Fruit fly (Drosophila melanogaster) whole organism, embryonic: ENCODE results near the gene org-1.

Experiments
- ATbp ChIP-seq: fragments of 200-800 bp; sonication (Bioruptor generic); optimal IDR thresholded peaks from 2 replicates; lab custom pipeline; 2017; ENCODE audit warnings: missing biosample characterization, mild to moderate bottlenecking, missing genetic modification characterization, missing genetic modification reagents
- Antp ChIP-seq: fragments of 200-800 bp; sonication (Bioruptor generic); optimal IDR thresholded peaks from 3 replicates; lab custom pipeline; 2016; ENCODE audit warnings: missing biosample characterization, missing genetic modification characterization
- Awh ChIP-seq: fragments of 200-800 bp; sonication (Bioruptor generic); IDR thresholded peaks from 2 replicates; pipeline ENCODE4, ENCODE4 v1.3.6; 2022; ENCODE audit warnings: missing biosample characterization, missing genetic modification characterization
- B-H1 ChIP-seq: fragments of 200-800 bp; sonication (Bioruptor generic); IDR thresholded peaks from 3 replicates; pipeline ENCODE4 v1.3.6; 2022; ENCODE audit warnings: missing biosample characterization, missing genetic modification characterization
- Bdp1 ChIP-seq: fragments of 200-800 bp; sonication (Bioruptor generic); optimal IDR thresholded peaks from 3 replicates; lab custom pipeline; 2016; ENCODE audit warnings: missing biosample characterization, missing genetic modification characterization
- BtbVII ChIP-seq: fragments of 200-800 bp; sonication (Bioruptor generic); optimal IDR thresholded peaks from 3 replicates; lab custom pipeline; 2017; ENCODE audit warnings: missing biosample characterization, mild to moderate bottlenecking, missing genetic modification characterization
- CG11247 ChIP-seq: fragments of 200-800 bp; sonication (Bioruptor generic); IDR thresholded peaks from 2 replicates; pipeline ENCODE4 v1.3.6; 2022; ENCODE audit warnings: missing biosample characterization, missing genetic modification characterization
- CG11504 ChIP-seq: fragments of 200-800 bp; sonication (Bioruptor generic); optimal IDR thresholded peaks from 3 replicates; lab custom pipeline; 2019; ENCODE audit warnings: missing biosample characterization, mild to moderate bottlenecking, missing genetic modification characterization, moderate library complexity
- CG12236 ChIP-seq: fragments of 200-800 bp; sonication (Bioruptor generic); optimal IDR thresholded peaks from 2 replicates; lab custom pipeline; 2016; ENCODE audit warnings: missing biosample characterization, missing genetic modification characterization
- CG14050 ChIP-seq: fragments of 200-800 bp; sonication (Bioruptor generic); IDR thresholded peaks from 3 replicates; pipeline ENCODE4 v1.3.6; 2022; ENCODE audit warnings: missing biosample characterization, missing genetic modification characterization
- CG15479 ChIP-seq: fragments of 200-800 bp; sonication (Bioruptor generic); optimal IDR thresholded peaks from 3 replicates; lab custom pipeline; 2019; ENCODE audit warnings: missing biosample characterization, mild to moderate bottlenecking, missing genetic modification characterization, moderate library complexity
- CG15601 ChIP-seq: fragments of 200-800 bp; sonication (Bioruptor generic); optimal IDR thresholded peaks from 3 replicates; lab custom pipeline; 2019; ENCODE audit warnings: missing biosample characterization, mild to moderate bottlenecking, missing genetic modification characterization, moderate library complexity
- CG15696 ChIP-seq: fragments of 200-800 bp; sonication (Bioruptor generic); optimal IDR thresholded peaks from 2 replicates; lab custom pipeline; 2019; ENCODE audit warnings: missing biosample characterization, mild to moderate bottlenecking, missing genetic modification characterization, moderate library complexity
- CG1602 ChIP-seq: fragments of 200-800 bp; sonication (Bioruptor generic); optimal IDR thresholded peaks from 3 replicates; lab custom pipeline; 2016; ENCODE audit warnings: missing biosample characterization, missing genetic modification characterization
- CG17328 ChIP-seq: fragments of 200-800 bp; sonication (Bioruptor generic); IDR thresholded peaks from 2 replicates; pipeline ENCODE4 v1.3.6; 2022; ENCODE audit warnings: missing biosample characterization, missing genetic modification characterization
- CG1832 ChIP-seq: fragments of 200-800 bp; sonication (Bioruptor generic); optimal IDR thresholded peaks from 2 replicates; lab custom pipeline; 2017; ENCODE audit warnings: missing biosample characterization, mild to moderate bottlenecking, missing genetic modification characterization, inconsistent platforms
- CG2129 ChIP-seq: fragments of 200-800 bp; sonication (Bioruptor generic); IDR thresholded peaks from 2 replicates; pipeline ENCODE4 v1.3.6; 2022; ENCODE audit warnings: missing biosample characterization, missing genetic modification characterization; ENCODE audit not compliant: partially characterized antibody
- CG32532 ChIP-seq: fragments of 200-800 bp; sonication (Bioruptor generic); IDR thresholded peaks from 2 replicates; pipeline ENCODE4 v1.3.6; 2022; ENCODE audit warnings: missing biosample characterization, missing genetic modification characterization
- CG3726 ChIP-seq: fragments of 200-800 bp; sonication (Bioruptor generic); IDR thresholded peaks from 3 replicates; pipeline ENCODE4, ENCODE4 v1.3.6; 2022; ENCODE audit warnings: missing biosample characterization, missing genetic modification characterization
- CG4282 ChIP-seq: fragments of 200-800 bp; sonication (Bioruptor generic); optimal IDR thresholded peaks from 2 replicates; lab custom pipeline; 2016; ENCODE audit warnings: missing biosample characterization, missing genetic modification characterization
- CG4854 ChIP-seq: fragments of 200-800 bp; sonication (Bioruptor generic); optimal IDR thresholded peaks from 2 replicates; lab custom pipeline; 2016; ENCODE audit warnings: missing biosample characterization, missing genetic modification characterization, inconsistent platforms
- CG6813 ChIP-seq: fragments of 200-800 bp; sonication (Bioruptor generic); optimal IDR thresholded peaks from 2 replicates; lab custom pipeline; 2017; ENCODE audit warnings: missing biosample characterization, missing genetic modification characterization, mild to moderate bottlenecking, moderate library complexity, missing genetic modification reagents
- CG7928 ChIP-seq: fragments of 200-800 bp; sonication (Bioruptor generic); optimal IDR thresholded peaks from 2 replicates; lab custom pipeline; 2017; ENCODE audit warnings: missing biosample characterization, mild to moderate bottlenecking, missing genetic modification characterization
- CrebB ChIP-seq: fragments of 200-800 bp; sonication (Bioruptor generic); optimal IDR thresholded peaks from 3 replicates; lab custom pipeline; 2018; ENCODE audit warnings: missing biosample characterization, mild to moderate bottlenecking, missing genetic modification characterization
- HmgZ ChIP-seq: fragments of 200-800 bp; sonication (Bioruptor generic); optimal IDR thresholded peaks from 2 replicates; lab custom pipeline; 2018; ENCODE audit warnings: missing biosample characterization, mild to moderate bottlenecking, missing genetic modification characterization
- MTF-1 ChIP-seq: fragments of 200-800 bp; sonication (Bioruptor generic); optimal IDR thresholded peaks from 2 replicates; lab custom pipeline; 2018; ENCODE audit warnings: missing biosample characterization, mild to moderate bottlenecking, missing genetic modification characterization, borderline replicate concordance
- NFAT ChIP-seq: fragments of 200-800 bp; sonication (Bioruptor generic); IDR thresholded peaks from 2 replicates; pipeline ENCODE4 v1.3.6; 2022; ENCODE audit warnings: missing biosample characterization, missing genetic modification characterization
- Nf-YB ChIP-seq: fragments of 200-800 bp; sonication (Bioruptor generic); optimal IDR thresholded peaks from 3 replicates; lab custom pipeline; 2019; ENCODE audit warnings: missing biosample characterization, mild to moderate bottlenecking, missing genetic modification characterization, moderate library complexity
- Oaz ChIP-seq: fragments of 200-800 bp; sonication (Bioruptor generic); IDR thresholded peaks from 2 replicates; pipeline ENCODE4 v1.3.6; 2022; ENCODE audit warnings: missing biosample characterization, missing genetic modification characterization
- Sox100B ChIP-seq: fragments of 200-800 bp; sonication (Bioruptor generic); optimal IDR thresholded peaks from 3 replicates; lab custom pipeline; 2018; ENCODE audit warnings: missing biosample characterization, mild to moderate bottlenecking, missing genetic modification characterization
- Stat92E ChIP-seq, 3 experiments: fragments of >200 bp in 2 of 3; fragments of 200-800 bp in 1 of 3; sonication (Bioruptor generic) in 1 of 3; optimal IDR thresholded peaks; 2 replicates each; lab custom pipeline; 2017 to 2019; ENCODE audit warnings: missing biosample characterization in 3 of 3, missing genetic modification characterization in 3 of 3, mild to moderate bottlenecking in 1 of 3, moderate library complexity in 1 of 3
- Taf1 ChIP-seq: fragments of 200-800 bp; sonication (Bioruptor generic); IDR thresholded peaks from 2 replicates; pipeline ENCODE4 v1.3.6; 2022; ENCODE audit warnings: missing biosample characterization, missing genetic modification characterization
- Usf ChIP-seq: fragments of 200-800 bp; sonication (Bioruptor generic); optimal IDR thresholded peaks from 2 replicates; lab custom pipeline; 2017; ENCODE audit warnings: missing genotype, missing biosample characterization, missing genetic modification characterization
- amos ChIP-seq: fragments of 200-800 bp; sonication (Bioruptor generic); IDR thresholded peaks from 2 replicates; pipeline ENCODE4 v1.3.6; 2022; ENCODE audit warnings: missing biosample characterization, missing genetic modification characterization; ENCODE audit not compliant: partially characterized antibody
- ase ChIP-seq: fragments of 200-800 bp; sonication (Bioruptor generic); IDR thresholded peaks from 3 replicates; pipeline ENCODE4 v1.3.6; 2022; ENCODE audit warnings: missing biosample characterization, missing genetic modification characterization
- croc ChIP-seq: fragments of 200-800 bp; sonication (Bioruptor generic); conservative IDR thresholded peaks from 3 replicates; pipeline ENCODE4 v1.3.6; 2022; ENCODE audit warnings: missing biosample characterization, missing genetic modification characterization
- crol ChIP-seq: fragments of 200-800 bp; sonication (Bioruptor generic); IDR thresholded peaks from 2 replicates; pipeline ENCODE4 v1.3.6; 2022; ENCODE audit warnings: missing biosample characterization, missing genetic modification characterization
- emc ChIP-seq: fragments of 200-800 bp; sonication (Bioruptor generic); optimal IDR thresholded peaks from 2 replicates; lab custom pipeline; 2016; ENCODE audit warnings: missing biosample characterization, missing genetic modification characterization
- ems ChIP-seq: fragments of 200-800 bp; sonication (Bioruptor generic); optimal IDR thresholded peaks from 3 replicates; lab custom pipeline; 2016; ENCODE audit warnings: missing biosample characterization, missing genetic modification characterization
- fd102C ChIP-seq: fragments of 200-800 bp; sonication (Bioruptor generic); optimal IDR thresholded peaks from 2 replicates; lab custom pipeline; 2018; ENCODE audit warnings: missing biosample characterization, mild to moderate bottlenecking, missing genetic modification characterization, moderate library complexity
- gsb-n ChIP-seq: fragments of 200-800 bp; sonication (Bioruptor generic); optimal IDR thresholded peaks from 3 replicates; lab custom pipeline; 2018; ENCODE audit warnings: missing biosample characterization, mild to moderate bottlenecking, missing genetic modification characterization
- h ChIP-seq: fragments of >200 bp; optimal IDR thresholded peaks from 2 replicates; lab custom pipeline; 2017
- hkb ChIP-seq, 2 experiments: fragments of 200-800 bp in 1 of 2; fragments of >200 bp in 1 of 2; sonication (Bioruptor generic) in 1 of 2; IDR thresholded peaks in 1 of 2; optimal IDR thresholded peaks in 1 of 2; 2 replicates each; pipeline versions ENCODE4 v1.3.6 to Lab custom; 2017 to 2022; ENCODE audit warnings: missing biosample characterization in 1 of 2, missing genetic modification characterization in 1 of 2
- insv ChIP-seq, 2 experiments: fragments of 200-800 bp; sonication (Bioruptor generic); optimal IDR thresholded peaks; 3 replicates each; lab custom pipeline; 2016 to 2018; ENCODE audit warnings: missing biosample characterization in 2 of 2, missing genetic modification characterization in 2 of 2
- schlank ChIP-seq: fragments of 200-800 bp; sonication (Bioruptor generic); optimal IDR thresholded peaks from 2 replicates; lab custom pipeline; 2018; ENCODE audit warnings: missing biosample characterization, mild to moderate bottlenecking, missing genetic modification characterization
- tna ChIP-seq: fragments of 200-800 bp; sonication (Bioruptor generic); IDR thresholded peaks from 2 replicates; pipeline ENCODE4 v1.3.6; 2022; ENCODE audit warnings: missing biosample characterization, missing genetic modification characterization; ENCODE audit not compliant: partially characterized antibody
- trem ChIP-seq: fragments of 200-800 bp; optimal IDR thresholded peaks from 3 replicates; lab custom pipeline; 2019; ENCODE audit warnings: missing biosample characterization, mild to moderate bottlenecking, missing genetic modification characterization, moderate library complexity
- vvl ChIP-seq: fragments of 200-800 bp; sonication (Bioruptor generic); IDR thresholded peaks from 2 replicates; pipeline ENCODE4 v1.3.6; 2022; ENCODE audit warnings: missing biosample characterization, missing genetic modification characterization
- zen2 ChIP-seq: fragments of 200-800 bp; sonication (Bioruptor generic); IDR thresholded peaks from 3 replicates; pipeline ENCODE4 v1.3.6; 2022; ENCODE audit warnings: missing biosample characterization, missing genetic modification characterization; ENCODE audit not compliant: partially characterized antibody

The org-1 gene

dm6 chrX:8455019-8455555 is at the start of gene org-1 (continued):
- TF ChIP-seq schlank (tag; lab: Kevin White, UChicago) (peak; percentile 70), CG3726 (GFP tag; lab: Robert Waterston, UW) (peak; percentile 96), CG32532 (GFP tag; lab: Robert Waterston, UW) (peak; percentile 96), Sox100B (GFP tag; lab: Kevin White, UChicago) (peak; percentile 88), Taf1 (GFP tag; lab: Robert Waterston, UW) (peak; percentile 95), ems (GFP tag; lab: Kevin White, UChicago) (peak; percentile 79), Bdp1 (GFP tag; lab: Kevin White, UChicago) (peak; percentile 46), CG1832 (no peak), ase (GFP tag; lab: Robert Waterston, UW) (peak; percentile 96), insv (GFP tag; optimal IDR thresholded peaks at IDR 0.05; lab: Kevin White, UChicago) (peak in 1 of 2 experiments; percentile 50), amos (GFP tag; lab: Robert Waterston, UW) (no peak), MTF-1 (GFP tag; lab: Kevin White, UChicago) (peak; percentile 91), CG6813 (GFP tag; lab: Kevin White, UChicago) (peak; percentile 91), CG11504 (peak; percentile 94), B-H1 (peak; percentile 96), Antp (GFP tag; lab: Kevin White, UChicago) (peak; percentile 84), tna (GFP tag; lab: Robert Waterston, UW) (no peak), Stat92E (GFP tag; optimal IDR thresholded peaks at IDR 0.05; lab: Kevin White, UChicago) (peak in 1 of 3 experiments; percentile 89), CG2129 (GFP tag; lab: Robert Waterston, UW) (no peak), Nf-YB (GFP tag; lab: Kevin White, UChicago) (peak; percentile 97), Usf (GFP tag; lab: Kevin White, UChicago) (peak; percentile 91), CG7928 (peak; percentile 38), CG1602 (GFP tag; lab: Kevin White, UChicago) (peak; percentile 96), CG11247 (GFP tag; lab: Robert Waterston, UW) (peak; percentile 96), CG15696 (peak; percentile 98), CG12236 (peak; percentile 50), fd102C (peak; percentile 82), trem (tag; lab: Kevin White, UChicago) (peak; percentile 94), BtbVII (GFP tag; lab: Kevin White, UChicago) (peak; percentile 85), h (lab: Kevin White, UChicago) (no peak), vvl (GFP tag; lab: Robert Waterston, UW) (peak; percentile 99), ATbp (peak; percentile 91), emc (peak; percentile 66), Awh (peak; percentile 98), CG15601 (tag; lab: Kevin White, UChicago) (peak; percentile 94), CrebB (peak; percentile 90), zen2 (GFP tag; lab: Robert Waterston, UW) (no peak), HmgZ (peak; percentile 94), gsb-n (peak; percentile 95), croc (GFP tag; lab: Robert Waterston, UW) (peak; percentile 98), CG17328 (GFP tag; lab: Robert Waterston, UW) (peak; percentile 98), CG4282 (GFP tag; lab: Kevin White, UChicago) (no peak), Oaz (GFP tag; lab: Robert Waterston, UW) (peak; percentile 95), CG14050 (GFP tag; lab: Robert Waterston, UW) (peak; percentile 95), NFAT (GFP tag; lab: Robert Waterston, UW) (peak; percentile 91), CG4854 (GFP tag; lab: Kevin White, UChicago) (peak; percentile 77), crol (peak; percentile 91), CG15479 (GFP tag; lab: Kevin White, UChicago) (no peak), hkb (optimal IDR thresholded peaks at IDR 0.05; lab: Kevin White, UChicago) (no peak), hkb (GFP tag; IDR thresholded peaks at IDR 0.05; lab: Robert Waterston, UW) (peak; percentile 97)
